Fruit fly (Drosophila melanogaster) whole organism, embryonic: ENCODE measurements around the gene comm.

ENCODE experiments used
- Asciz ChIP-seq: fragments of 200-800 bp; sonication (Bioruptor generic); optimal IDR thresholded peaks from 2 replicates; lab custom pipeline; 2017; ENCODE audit warnings: missing biosample characterization, mild to moderate bottlenecking, missing genetic modification characterization, missing genetic modification reagents
- CG1024 ChIP-seq: fragments of 200-800 bp; sonication (Bioruptor generic); IDR thresholded peaks from 2 replicates; pipeline ENCODE4 v1.3.6; 2022; ENCODE audit warnings: missing biosample characterization, missing genetic modification characterization
- CG10366 ChIP-seq: fragments of 200-800 bp; sonication (Bioruptor generic); IDR thresholded peaks from 2 replicates; pipeline ENCODE4 v1.3.6; 2022; ENCODE audit warnings: missing biosample characterization, missing genetic modification characterization
- CG10431 ChIP-seq: fragments of 200-800 bp; sonication (Bioruptor generic); optimal IDR thresholded peaks from 3 replicates; lab custom pipeline; 2018; ENCODE audit warnings: missing biosample characterization, mild to moderate bottlenecking, missing genetic modification characterization
- CG11504 ChIP-seq: fragments of 200-800 bp; sonication (Bioruptor generic); optimal IDR thresholded peaks from 3 replicates; lab custom pipeline; 2019; ENCODE audit warnings: missing biosample characterization, mild to moderate bottlenecking, missing genetic modification characterization, moderate library complexity
- CG11695 ChIP-seq: fragments of 200-800 bp; sonication (Bioruptor generic); IDR thresholded peaks from 3 replicates; pipeline ENCODE4 v1.3.6; 2022; ENCODE audit warnings: missing biosample characterization, missing genetic modification characterization
- CG13296 ChIP-seq: fragments of 200-800 bp; sonication (Bioruptor generic); optimal IDR thresholded peaks from 3 replicates; lab custom pipeline; 2018; ENCODE audit warnings: missing biosample characterization, mild to moderate bottlenecking, missing genetic modification characterization
- CG17385 ChIP-seq: fragments of 200-800 bp; sonication (Bioruptor generic); optimal IDR thresholded peaks from 3 replicates; lab custom pipeline; 2018; ENCODE audit warnings: missing biosample characterization, mild to moderate bottlenecking, missing genetic modification characterization
- CG17612 ChIP-seq: fragments of 200-800 bp; sonication (Bioruptor generic); IDR thresholded peaks from 2 replicates; pipeline ENCODE4 v1.3.6; 2022; ENCODE audit warnings: missing biosample characterization, missing genetic modification characterization
- CG17912 ChIP-seq: fragments of 200-800 bp; sonication (Bioruptor generic); optimal IDR thresholded peaks from 2 replicates; lab custom pipeline; 2018; ENCODE audit warnings: missing biosample characterization, mild to moderate bottlenecking, missing genetic modification characterization
- CG2889 ChIP-seq: fragments of 200-800 bp; sonication (Bioruptor generic); IDR thresholded peaks from 3 replicates; pipeline ENCODE4 v1.3.6; 2022; ENCODE audit warnings: missing biosample characterization, missing genetic modification characterization
- CG3281 ChIP-seq: fragments of 200-800 bp; sonication (Bioruptor generic); optimal IDR thresholded peaks from 3 replicates; lab custom pipeline; 2017; ENCODE audit warnings: missing biosample characterization, mild to moderate bottlenecking, missing genetic modification characterization
- CG33213 ChIP-seq: fragments of 200-800 bp; sonication (Bioruptor generic); optimal IDR thresholded peaks from 3 replicates; lab custom pipeline; 2016; ENCODE audit warnings: missing biosample characterization, missing genetic modification characterization
- CG6813 ChIP-seq: fragments of 200-800 bp; sonication (Bioruptor generic); optimal IDR thresholded peaks from 2 replicates; lab custom pipeline; 2017; ENCODE audit warnings: missing biosample characterization, missing genetic modification characterization, mild to moderate bottlenecking, moderate library complexity, missing genetic modification reagents
- CG8290 ChIP-seq, 3 experiments: fragments of 200-800 bp; sonication (Bioruptor generic); optimal IDR thresholded peaks; 2 replicates each; lab custom pipeline; 2016 to 2019; ENCODE audit warnings: missing biosample characterization in 3 of 3, missing genetic modification characterization in 3 of 3, mild to moderate bottlenecking in 2 of 3, moderate library complexity in 1 of 3
- CG8924 ChIP-seq: fragments of 200-800 bp; optimal IDR thresholded peaks from 3 replicates; lab custom pipeline; 2019; ENCODE audit warnings: missing biosample characterization, mild to moderate bottlenecking, missing genetic modification characterization, moderate library complexity
- CG9727 ChIP-seq: fragments of 200-800 bp; sonication (Bioruptor generic); optimal IDR thresholded peaks from 3 replicates; lab custom pipeline; 2017; ENCODE audit warnings: missing biosample characterization, mild to moderate bottlenecking, missing genetic modification characterization
- D19B ChIP-seq: fragments of 200-800 bp; sonication (Bioruptor generic); optimal IDR thresholded peaks from 2 replicates; lab custom pipeline; 2017; ENCODE audit warnings: missing biosample characterization, mild to moderate bottlenecking, missing genetic modification characterization
- HLHmδ ChIP-seq: fragments of 200-800 bp; sonication (Bioruptor generic); optimal IDR thresholded peaks from 2 replicates; lab custom pipeline; 2018; ENCODE audit warnings: missing biosample characterization, mild to moderate bottlenecking, missing genetic modification characterization, moderate library complexity
- Hmx ChIP-seq: fragments of 200-800 bp; sonication (Bioruptor generic); optimal IDR thresholded peaks from 2 replicates; lab custom pipeline; 2016; ENCODE audit warnings: missing biosample characterization, missing genetic modification characterization
- MBD-R2 ChIP-seq: fragments of 200-800 bp; sonication (Bioruptor generic); IDR thresholded peaks from 2 replicates; pipeline ENCODE4 v1.3.6; 2022; ENCODE audit warnings: missing biosample characterization, missing genetic modification characterization
- Meics ChIP-seq: fragments of 200-800 bp; sonication (Bioruptor generic); optimal IDR thresholded peaks from 2 replicates; lab custom pipeline; 2017; ENCODE audit warnings: missing biosample characterization, mild to moderate bottlenecking, missing genetic modification characterization
- Nf-YA ChIP-seq: fragments of 200-800 bp; sonication (Bioruptor generic); IDR thresholded peaks from 2 replicates; pipeline ENCODE4 v1.3.6; 2022; ENCODE audit warnings: missing biosample characterization, missing genetic modification characterization
- Side ChIP-seq: fragments of 200-800 bp; sonication (Bioruptor generic); optimal IDR thresholded peaks from 2 replicates; lab custom pipeline; 2016; ENCODE audit warnings: missing biosample characterization, missing genetic modification characterization
- Sox102F ChIP-seq: fragments of 200-800 bp; sonication (Bioruptor generic); optimal IDR thresholded peaks from 2 replicates; lab custom pipeline; 2018; ENCODE audit warnings: missing biosample characterization, mild to moderate bottlenecking, missing genetic modification characterization, moderate library complexity
- Spps ChIP-seq: fragments of 200-800 bp; sonication (Bioruptor generic); optimal IDR thresholded peaks from 2 replicates; lab custom pipeline; 2018; ENCODE audit warnings: missing biosample characterization, mild to moderate bottlenecking, missing genetic modification characterization
- Xrp1 ChIP-seq: fragments of 200-800 bp; sonication (Bioruptor generic); IDR thresholded peaks from 2 replicates; pipeline ENCODE4 v1.3.6; 2022; ENCODE audit warnings: missing biosample characterization, missing genetic modification characterization
- al ChIP-seq: fragments of 200-800 bp; sonication (Bioruptor generic); IDR thresholded peaks from 2 replicates; pipeline ENCODE4 v1.3.6; 2022; ENCODE audit warnings: missing biosample characterization, missing genetic modification characterization
- aop ChIP-seq: fragments of 200-800 bp; sonication (Bioruptor generic); IDR thresholded peaks from 2 replicates; pipeline ENCODE4 v1.3.6; 2022; ENCODE audit warnings: missing biosample characterization, missing genetic modification characterization
- br ChIP-seq: fragments of >200 bp; optimal IDR thresholded peaks from 2 replicates; lab custom pipeline; 2017
- ci ChIP-seq: fragments of 200-800 bp; sonication (Bioruptor generic); IDR thresholded peaks from 3 replicates; pipeline ENCODE4 v1.3.6; 2022; ENCODE audit warnings: missing biosample characterization, missing genetic modification characterization
- fd102C ChIP-seq: fragments of 200-800 bp; sonication (Bioruptor generic); optimal IDR thresholded peaks from 2 replicates; lab custom pipeline; 2018; ENCODE audit warnings: missing biosample characterization, mild to moderate bottlenecking, missing genetic modification characterization, moderate library complexity
- fd64A ChIP-seq: fragments of 200-800 bp; sonication (Bioruptor generic); optimal IDR thresholded peaks from 3 replicates; lab custom pipeline; 2018; ENCODE audit warnings: missing biosample characterization, mild to moderate bottlenecking, missing genetic modification characterization
- fru ChIP-seq: fragments of >200 bp; optimal IDR thresholded peaks from 2 replicates; lab custom pipeline; 2017
- gsb-n ChIP-seq: fragments of 200-800 bp; sonication (Bioruptor generic); optimal IDR thresholded peaks from 3 replicates; lab custom pipeline; 2018; ENCODE audit warnings: missing biosample characterization, mild to moderate bottlenecking, missing genetic modification characterization
- jumu ChIP-seq: fragments of 200-800 bp; sonication (Bioruptor generic); optimal IDR thresholded peaks from 3 replicates; lab custom pipeline; 2016; ENCODE audit warnings: missing biosample characterization, missing genetic modification characterization
- lov ChIP-seq, 2 experiments: fragments of 200-800 bp in 1 of 2; fragments of >200 bp in 1 of 2; sonication (Bioruptor generic) in 1 of 2; IDR thresholded peaks in 1 of 2; optimal IDR thresholded peaks in 1 of 2; 2 replicates in 1 of 2; 3 replicates in 1 of 2; pipeline versions ENCODE4 v1.3.6 to Lab custom; 2017 to 2022; ENCODE audit warnings: missing biosample characterization in 1 of 2, missing genetic modification characterization in 1 of 2
- pb ChIP-seq: fragments of 200-800 bp; sonication (Bioruptor generic); optimal IDR thresholded peaks from 3 replicates; lab custom pipeline; 2016; ENCODE audit warnings: missing biosample characterization, missing genetic modification characterization
- psq ChIP-seq: fragments of 200-800 bp; sonication (Bioruptor generic); optimal IDR thresholded peaks from 2 replicates; lab custom pipeline; 2017; ENCODE audit warnings: missing biosample characterization, missing genetic modification characterization
- ranshi ChIP-seq: fragments of 200-800 bp; sonication (Bioruptor generic); IDR thresholded peaks from 2 replicates; pipeline ENCODE4 v1.3.6; 2022; ENCODE audit warnings: missing biosample characterization, missing genetic modification characterization
- seq ChIP-seq: fragments of 200-800 bp; sonication (Bioruptor generic); IDR thresholded peaks from 2 replicates; pipeline ENCODE4 v1.3.6; 2022; ENCODE audit warnings: missing biosample characterization, missing genetic modification characterization
- so ChIP-seq: fragments of 200-800 bp; sonication (Bioruptor generic); IDR thresholded peaks from 3 replicates; pipeline ENCODE4 v1.3.6; 2022; ENCODE audit warnings: missing biosample characterization, missing genetic modification characterization
- sr ChIP-seq: fragments of 200-800 bp; sonication (Bioruptor generic); IDR thresholded peaks from 3 replicates; pipeline ENCODE4 v1.3.6; 2022; ENCODE audit warnings: missing biosample characterization, missing genetic modification characterization
- trh ChIP-seq: fragments of 200-800 bp; sonication (Bioruptor generic); optimal IDR thresholded peaks from 2 replicates; lab custom pipeline; 2016; ENCODE audit warnings: missing biosample characterization, missing genetic modification characterization
- tup ChIP-seq: fragments of 200-800 bp; sonication (Bioruptor generic); optimal IDR thresholded peaks from 2 replicates; lab custom pipeline; 2016; ENCODE audit warnings: missing biosample characterization, mild to moderate bottlenecking, missing genetic modification characterization, moderate library complexity
- twi ChIP-seq: fragments of 200-800 bp; optimal IDR thresholded peaks from 2 replicates; lab custom pipeline; 2019; ENCODE audit warnings: missing biosample characterization, mild to moderate bottlenecking, missing genetic modification characterization, moderate library complexity

The comm gene

dm6 chr3L:15689518-15689917 is 38.7 kb downstream of the comm start (continued):
- TF ChIP-seq Sox102F (GFP tag; lab: Kevin White, UChicago) (no peak), D19B (GFP tag; lab: Kevin White, UChicago) (no peak), ci (GFP tag; lab: Robert Waterston, UW) (peak; percentile 32; the same call in 1 of the 3 replicates), CG1024 (no peak), HLHmδ (no peak), lov (optimal IDR thresholded peaks at IDR 0.05; lab: Kevin White, UChicago) (no peak), lov (GFP tag; IDR thresholded peaks at IDR 0.05; lab: Robert Waterston, UW) (0 out of 3 replicates have a peak, but pooled peaks have one; percentile 47), trh (GFP tag; lab: Kevin White, UChicago) (no peak), Spps (tag; lab: Kevin White, UChicago) (no peak), Nf-YA (GFP tag; lab: Robert Waterston, UW) (no peak), twi (no peak), CG8290 (GFP tag; optimal IDR thresholded peaks at IDR 0.05; lab: Kevin White, UChicago) (no peak), CG8290 (tag; optimal IDR thresholded peaks at IDR 0.05; lab: Kevin White, UChicago) (peak in 1 of 2 experiments; percentile 46), CG10366 (GFP tag; lab: Robert Waterston, UW) (no peak), MBD-R2 (GFP tag; lab: Robert Waterston, UW) (no peak), CG6813 (peak; percentile 52), CG17385 (GFP tag; lab: Kevin White, UChicago) (peak; percentile 18), CG10431 (GFP tag; lab: Kevin White, UChicago) (no peak), Asciz (no peak), br (lab: Kevin White, UChicago) (no peak), Hmx (GFP tag; lab: Kevin White, UChicago) (no peak), gsb-n (tag; lab: Kevin White, UChicago) (no peak), al (GFP tag; lab: Robert Waterston, UW) (no peak), Meics (GFP tag; lab: Kevin White, UChicago) (peak; percentile 35), CG33213 (GFP tag; lab: Kevin White, UChicago) (no peak), CG17612 (GFP tag; lab: Robert Waterston, UW) (no peak), tup (GFP tag; lab: Kevin White, UChicago) (no peak), CG3281 (GFP tag; lab: Kevin White, UChicago) (peak; percentile 43), CG13296 (peak; percentile 54), fd102C (peak; percentile 50), so (peak; percentile 54; the same call in 1 of the 3 replicates), CG9727 (GFP tag; lab: Kevin White, UChicago) (no peak), CG8924 (no peak), seq (peak; percentile 52; the same call in 1 of the 2 replicates), pb (no peak), CG11695 (peak; percentile 27; the same call in 1 of the 3 replicates)

- TF ChIP-seq fd64A (no peak), CG17912 (GFP tag; lab: Kevin White, UChicago) (no peak), aop (no peak), Side (GFP tag; lab: Kevin White, UChicago) (no peak), ci (GFP tag; lab: Robert Waterston, UW) (no peak), jumu (GFP tag; lab: Kevin White, UChicago) (no peak), Xrp1 (no peak), ranshi (GFP tag; lab: Robert Waterston, UW) (no peak), fru (lab: Kevin White, UChicago) (no peak), CG11504 (no peak), psq (GFP tag; lab: Kevin White, UChicago) (no peak), CG2889 (GFP tag; lab: Robert Waterston, UW) (no peak), sr (GFP tag; lab: Robert Waterston, UW) (no peak)
Measured at dm6 chr3L:15687802-15688201, 40.4 kb downstream of the comm start, which contains the start of gene CG34452. TSS of gene CG34452 (minus strand) at chr3L:15687902.
